Worm (Caenorhabditis elegans): ENCODE data around the gene C02F4.5.

DNA sequence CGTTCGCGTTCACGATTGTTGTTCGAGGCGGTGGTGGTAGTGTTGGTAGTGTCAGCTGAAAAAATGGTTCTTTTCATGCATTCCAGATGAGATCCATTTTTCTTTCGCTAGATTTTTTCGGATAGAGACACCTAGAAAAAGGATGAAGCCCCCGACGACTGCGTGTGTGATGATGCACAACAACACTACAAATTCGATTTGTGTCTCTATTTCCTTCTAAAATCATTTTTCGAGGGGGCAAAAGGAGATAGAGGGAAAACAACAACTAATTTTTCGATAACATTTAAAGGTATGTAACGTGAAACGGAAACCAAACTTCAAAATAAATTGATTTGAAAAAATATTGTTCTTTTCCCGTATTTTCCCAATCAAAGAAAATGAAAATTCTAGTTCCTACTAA lies 23.5 kb downstream of the C02F4.5 start:
- TF ChIP-seq B0261.1 (tag; optimal IDR thresholded peaks at IDR 0.05) (no peak), K11D2.4 (GFP tag; IDR thresholded peaks at IDR 0.05) (no peak), snpc-4 (GFP tag; optimal IDR thresholded peaks at IDR 0.05) (no peak), snpc-4 (tag; optimal IDR thresholded peaks at IDR 0.05) (no peak), F39B2.1 (GFP tag; IDR thresholded peaks at IDR 0.05) (no peak), hlh-26 (GFP tag; conservative IDR thresholded peaks at IDR 0.05) (no peak), pha-4 (tag; optimal IDR thresholded peaks at IDR 0.05) (no peak), F49E8.2 (tag; optimal IDR thresholded peaks at IDR 0.05; ENCODE audit: insufficient read depth) (no peak), ets-4 (GFP tag; optimal IDR thresholded peaks at IDR 0.05) (no peak), sptf-2 (GFP tag; optimal IDR thresholded peaks at IDR 0.05) (no peak), C17E4.6 (GFP tag; IDR thresholded peaks at IDR 0.05) (no peak), egrh-3 (GFP tag; IDR thresholded peaks at IDR 0.05) (no peak), unc-62 (GFP tag; optimal IDR thresholded peaks at IDR 0.05) (no peak), Y53G8AR.9 (GFP tag; conservative IDR thresholded peaks at IDR 0.05) (no peak), dpl-1 (GFP tag; optimal IDR thresholded peaks at IDR 0.05) (no peak)
